Fruit fly (Drosophila melanogaster): ENCODE results near the gene lost.
A peak's percentile ranks its signal among the peaks of the same experiment; 100 is the strongest.

The lost gene

DNA sequence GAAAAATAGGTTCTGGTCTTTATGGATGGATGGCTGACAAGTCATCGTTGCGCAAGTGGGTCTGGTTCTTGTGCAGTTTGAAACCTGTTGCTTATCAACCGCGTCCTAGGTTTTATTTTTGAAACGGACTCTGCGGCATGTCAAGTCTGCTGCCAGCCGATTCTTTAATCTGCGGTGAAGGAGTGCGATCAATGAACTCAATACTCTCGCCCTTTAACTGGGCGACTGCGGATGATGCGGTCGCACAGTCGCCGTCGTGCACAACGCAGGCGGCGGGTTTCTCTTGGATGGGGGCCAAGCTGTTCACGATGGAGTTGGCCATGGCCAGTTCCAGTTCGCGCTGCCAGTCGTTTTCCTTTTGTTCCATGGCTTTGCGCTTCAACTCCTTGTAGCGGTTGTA is 4.4 kb downstream of the lost start:
- TF ChIP-seq CG7101 (tag; optimal IDR thresholded peaks at IDR 0.05), result no peak
- no peak for TF ChIP-seq CG12768 (GFP tag; optimal IDR thresholded peaks at IDR 0.05)
- TF ChIP-seq Crg-1 (GFP tag; optimal IDR thresholded peaks at IDR 0.05), result no peak
- no peak for TF ChIP-seq ovo (GFP tag; optimal IDR thresholded peaks at IDR 0.05)
- TF ChIP-seq CG33017 (tag; optimal IDR thresholded peaks at IDR 0.05), result no peak

DNA sequence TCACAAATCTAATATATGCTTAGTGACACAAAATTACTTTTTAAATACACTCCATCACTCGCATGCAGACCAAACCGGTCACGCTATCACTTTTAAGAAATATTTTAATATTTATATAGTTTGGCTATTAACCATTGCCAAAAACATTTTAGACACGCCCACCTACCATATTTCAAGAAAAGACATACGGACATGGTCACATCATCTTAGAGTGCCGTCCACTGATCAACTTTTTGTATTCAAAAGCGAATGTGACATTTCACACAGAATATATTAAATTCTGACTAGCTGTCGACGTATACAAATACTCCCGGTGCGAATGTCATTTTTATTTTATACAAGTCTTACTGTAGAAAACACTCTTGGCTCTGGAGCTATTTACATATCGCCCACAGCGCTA is 13.3 kb downstream of the lost start, which contains the start of gene CG31528:
Gene CG31528 (plus strand): TSS at position 301 of the 400 bp plus-strand sequence.
- TF ChIP-seq CG33017 (tag; optimal IDR thresholded peaks at IDR 0.05) (no peak), CG7101 (tag; optimal IDR thresholded peaks at IDR 0.05) (no peak), Mnt (GFP tag; optimal IDR thresholded peaks at IDR 0.05) (no peak), kay (GFP tag; ENCODE audit: borderline replicate concordance) (no peak), Crg-1 (GFP tag; optimal IDR thresholded peaks at IDR 0.05) (no peak), CG11617 (GFP tag; optimal IDR thresholded peaks at IDR 0.05) (no peak), cic (GFP tag; optimal IDR thresholded peaks at IDR 0.05) (no peak)

- TF ChIP-seq bab1 (GFP tag; optimal IDR thresholded peaks at IDR 0.05) (no peak), Mnt (GFP tag; optimal IDR thresholded peaks at IDR 0.05) (no peak), CG33017 (tag; optimal IDR thresholded peaks at IDR 0.05) (no peak), CG1620 (GFP tag; optimal IDR thresholded peaks at IDR 0.05) (no peak), toe (GFP tag; optimal IDR thresholded peaks at IDR 0.05) (no peak), cic (GFP tag; optimal IDR thresholded peaks at IDR 0.05) (no peak), CG7101 (tag; optimal IDR thresholded peaks at IDR 0.05) (no peak), kay (GFP tag; ENCODE audit: borderline replicate concordance) (no peak), CG12768 (GFP tag; optimal IDR thresholded peaks at IDR 0.05) (no peak), CG11617 (GFP tag; optimal IDR thresholded peaks at IDR 0.05) (no peak), Hr96 (GFP tag; optimal IDR thresholded peaks at IDR 0.05) (no peak), cnc (optimal IDR thresholded peaks at IDR 0.05) (no peak), CG14711 (tag; optimal IDR thresholded peaks at IDR 0.05) (no peak), CG7045 (GFP tag; optimal IDR thresholded peaks at IDR 0.05) (no peak), tj (GFP tag; optimal IDR thresholded peaks at IDR 0.05) (no peak), Clk (GFP tag; optimal IDR thresholded peaks at IDR 0.05) (no peak), CG5204 (GFP tag; optimal IDR thresholded peaks at IDR 0.05) (no peak), pad (GFP tag; optimal IDR thresholded peaks at IDR 0.05) (no peak), Crg-1 (GFP tag; optimal IDR thresholded peaks at IDR 0.05) (no peak), ovo (GFP tag; optimal IDR thresholded peaks at IDR 0.05) (no peak)
Measured at dm6 chr3R:4419482-4419881, 16.6 kb downstream of the lost start, which contains the start of gene CG32944. Gene CG32944 (minus strand): TSS chr3R:4419578.

- TF ChIP-seq ovo (GFP tag; optimal IDR thresholded peaks at IDR 0.05) (no peak), tj (GFP tag; optimal IDR thresholded peaks at IDR 0.05) (no peak), CG12768 (GFP tag; optimal IDR thresholded peaks at IDR 0.05) (no peak), cnc (optimal IDR thresholded peaks at IDR 0.05) (no peak), Hr96 (GFP tag; optimal IDR thresholded peaks at IDR 0.05) (no peak)
Measured at dm6 chr3R:4426730-4427129, 23.9 kb downstream of the lost start, which contains the start of gene CG31525. Gene CG31525 (plus strand): TSS chr3R:4427030.

DNA sequence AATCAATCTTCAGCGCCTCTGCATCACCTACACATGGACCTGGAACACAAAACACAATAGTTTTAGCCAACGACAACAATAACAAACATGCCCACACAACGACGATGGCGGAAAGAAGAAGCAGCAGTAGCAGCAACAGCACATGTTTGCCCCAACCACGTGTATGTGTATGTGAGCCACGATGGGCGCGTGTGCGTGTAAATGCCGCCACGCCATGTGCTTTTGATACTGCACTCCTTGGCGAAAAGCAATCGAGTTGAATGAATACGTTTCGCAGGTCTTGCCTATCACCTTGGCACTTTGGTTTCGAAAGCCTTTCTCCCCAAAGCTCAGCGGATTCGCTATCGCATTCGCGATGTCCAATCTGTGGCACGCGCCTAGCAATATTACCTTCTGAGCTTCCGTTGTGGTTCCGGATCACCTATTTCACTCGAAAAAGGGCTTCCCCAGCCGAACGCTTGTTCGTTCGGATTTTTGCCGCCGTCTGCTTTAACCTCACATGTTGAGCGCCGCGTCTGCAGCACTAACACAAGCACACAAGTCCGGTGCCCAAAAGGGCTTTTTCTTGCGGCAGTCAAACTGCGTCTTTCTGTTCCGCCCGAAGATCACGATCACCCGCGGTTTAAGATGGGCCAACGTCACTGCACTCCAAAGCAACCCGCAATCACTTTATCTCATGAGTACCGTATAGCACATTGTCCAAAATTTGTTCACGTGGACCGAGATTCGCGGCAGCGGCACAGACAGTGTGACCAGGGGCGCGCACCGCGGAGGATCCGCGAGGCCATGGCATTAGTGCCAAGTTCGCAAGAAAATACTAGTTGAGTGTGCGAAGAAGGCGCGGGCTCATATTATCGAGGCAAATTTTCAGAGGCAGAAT is 25.9 kb downstream of the lost start, which contains the start of gene srl:
Gene srl (minus strand): TSS at position 751 of the 880 bp plus-strand sequence.
- TF ChIP-seq cnc (optimal IDR thresholded peaks at IDR 0.05), result no peak
- peak; percentile 97 for TF ChIP-seq Mnt (GFP tag; optimal IDR thresholded peaks at IDR 0.05)
- TF ChIP-seq cic (GFP tag; optimal IDR thresholded peaks at IDR 0.05), result peak; percentile 63
- peak; percentile 17 for TF ChIP-seq CG11617 (GFP tag; optimal IDR thresholded peaks at IDR 0.05)
- TF ChIP-seq CG1620 (GFP tag; optimal IDR thresholded peaks at IDR 0.05), result no peak
- TF ChIP-seq bab1 (GFP tag; optimal IDR thresholded peaks at IDR 0.05), result peak; percentile 61
- peak; percentile 66 for TF ChIP-seq tj (GFP tag; optimal IDR thresholded peaks at IDR 0.05)

dm6 chr3R:4433441-4434077 is 30.7 kb downstream of the lost start, which contains the start of the genes eIF3a and CG1074:
Gene eIF3a (minus strand): TSS chr3R:4433895.
Gene CG1074 (plus strand): TSS chr3R:4433965.
- TF ChIP-seq CG11617 (GFP tag; optimal IDR thresholded peaks at IDR 0.05), result peak; percentile 84
- TF ChIP-seq pad (GFP tag; optimal IDR thresholded peaks at IDR 0.05), result peak; percentile 66
- peak; percentile 63 for TF ChIP-seq CG14711 (tag; optimal IDR thresholded peaks at IDR 0.05)
- peak; percentile 38 for TF ChIP-seq cic (GFP tag; optimal IDR thresholded peaks at IDR 0.05)
- no peak for TF ChIP-seq kay (GFP tag; ENCODE audit: borderline replicate concordance)
- peak; percentile 82 for TF ChIP-seq CG1620 (GFP tag; optimal IDR thresholded peaks at IDR 0.05)
- TF ChIP-seq CG33017 (tag; optimal IDR thresholded peaks at IDR 0.05), result peak; percentile 27
- TF ChIP-seq CG5204 (GFP tag; optimal IDR thresholded peaks at IDR 0.05), result no peak
- TF ChIP-seq Mnt (GFP tag; optimal IDR thresholded peaks at IDR 0.05), result peak; percentile 96
- TF ChIP-seq Clk (GFP tag; optimal IDR thresholded peaks at IDR 0.05), result peak; percentile 57
- TF ChIP-seq CG12768 (GFP tag; optimal IDR thresholded peaks at IDR 0.05), result peak; percentile 70
- no peak for TF ChIP-seq toe (GFP tag; optimal IDR thresholded peaks at IDR 0.05)
- TF ChIP-seq cnc (optimal IDR thresholded peaks at IDR 0.05), result no peak
- peak; percentile 61 for TF ChIP-seq CG7045 (GFP tag; optimal IDR thresholded peaks at IDR 0.05)
- peak; percentile 84 for TF ChIP-seq bab1 (GFP tag; optimal IDR thresholded peaks at IDR 0.05)
- peak; percentile 40 for TF ChIP-seq ovo (GFP tag; optimal IDR thresholded peaks at IDR 0.05)
- peak; percentile 71 for TF ChIP-seq tj (GFP tag; optimal IDR thresholded peaks at IDR 0.05)
- no peak for TF ChIP-seq Hr96 (GFP tag; optimal IDR thresholded peaks at IDR 0.05)
- peak; percentile 64 for TF ChIP-seq Crg-1 (GFP tag; optimal IDR thresholded peaks at IDR 0.05)
- peak; percentile 82 for TF ChIP-seq CG7101 (tag; optimal IDR thresholded peaks at IDR 0.05)
